Worm (Caenorhabditis elegans) whole organism, early embryonic: ENCODE results near the gene sto-4.

Experiments
- B0310.2 ChIP-seq: sonication (generic microtip); optimal IDR thresholded peaks from 2 replicates; lab custom pipeline; 2016; ENCODE audit warnings: mild to moderate bottlenecking, missing genetic modification characterization, missing compliant biosample characterization
- F13C5.2 ChIP-seq: sonication (generic microtip); optimal IDR thresholded peaks from 2 replicates; lab custom pipeline; 2017; ENCODE audit warnings: mild to moderate bottlenecking, missing genetic modification characterization, inconsistent platforms, missing compliant biosample characterization
- aly-1 ChIP-seq: sonication (generic microtip); optimal IDR thresholded peaks from 2 replicates; lab custom pipeline; 2016; ENCODE audit warnings: missing genetic modification characterization, missing compliant biosample characterization
- ama-1 ChIP-seq: fragments of 150-350 bp; optimal IDR thresholded peaks from 2 replicates; lab custom pipeline; 2014
- ceh-13 ChIP-seq: fragments of 200-800 bp; sonication (Bioruptor generic); optimal IDR thresholded peaks from 2 replicates; lab custom pipeline; 2018; ENCODE audit warnings: mild to moderate bottlenecking, missing genetic modification characterization, missing compliant biosample characterization
- ceh-36 ChIP-seq: sonication (generic microtip); optimal IDR thresholded peaks from 2 replicates; lab custom pipeline; 2016; ENCODE audit warnings: missing genetic modification characterization, inconsistent platforms, missing compliant biosample characterization
- ets-7 ChIP-seq: sonication (generic microtip); optimal IDR thresholded peaks from 2 replicates; lab custom pipeline; 2016; ENCODE audit warnings: missing genotype, missing genetic modification characterization, missing compliant biosample characterization
- flt-1 ChIP-seq: fragments of 200-800 bp; sonication (Bioruptor generic); IDR thresholded peaks from 2 replicates; pipeline ENCODE4 v1.3.6; 2022; ENCODE audit warnings: missing genetic modification characterization, missing compliant biosample characterization
- hnd-1 ChIP-seq: sonication (generic microtip); optimal IDR thresholded peaks from 2 replicates; lab custom pipeline; 2016; ENCODE audit warnings: missing genetic modification characterization, missing compliant biosample characterization
- scrt-1 ChIP-seq: fragments of 200-800 bp; sonication (Bioruptor generic); IDR thresholded peaks from 2 replicates; pipeline ENCODE4 v1.3.6; 2022; ENCODE audit warnings: missing genetic modification characterization, missing compliant biosample characterization
- sea-1 ChIP-seq: fragments of 200-800 bp; sonication (Bioruptor generic); conservative IDR thresholded peaks from 2 replicates; pipeline ENCODE4 v1.3.6; 2022; ENCODE audit warnings: missing genetic modification characterization, missing compliant biosample characterization
- tbx-11 ChIP-seq: fragments of 200-800 bp; sonication (Bioruptor generic); IDR thresholded peaks from 2 replicates; pipeline ENCODE4 v1.3.6; 2022; ENCODE audit warnings: missing genetic modification characterization, missing compliant biosample characterization
- tbx-37 ChIP-seq: fragments of 200-800 bp; sonication (Bioruptor generic); conservative IDR thresholded peaks from 2 replicates; pipeline ENCODE4 v1.3.6; 2022; ENCODE audit warnings: missing genetic modification reagents, missing genetic modification characterization, missing compliant biosample characterization
- tra-4 ChIP-seq: sonication (generic microtip); optimal IDR thresholded peaks from 2 replicates; lab custom pipeline; 2017; ENCODE audit warnings: missing genetic modification characterization, missing compliant biosample characterization

- TF ChIP-seq ama-1 (lab: Kevin White, UChicago) (no peak), flt-1 (GFP tag; lab: Robert Waterston, UW) (no peak), B0310.2 (tag; lab: Kevin White, UChicago) (no peak), tbx-37 (GFP tag; lab: Robert Waterston, UW) (no peak), tbx-11 (GFP tag; lab: Robert Waterston, UW) (no peak), ceh-36 (no peak), hnd-1 (tag; lab: Kevin White, UChicago) (no peak), F13C5.2 (no peak), tra-4 (no peak), sea-1 (GFP tag; lab: Robert Waterston, UW) (no peak), aly-1 (tag; lab: Kevin White, UChicago) (no peak), ceh-13 (GFP tag; lab: Kevin White, UChicago) (no peak), ets-7 (tag; lab: Kevin White, UChicago) (no peak), scrt-1 (GFP tag; lab: Robert Waterston, UW) (no peak)
These were observed 13.4 kb upstream of the sto-4 start for ce11 chrX:11630499-11630898.
